Fruit fly (Drosophila melanogaster): ENCODE results near the gene IP3K2.

dm6 chrX:13302315-13302614 is 1.2 kb upstream of the IP3K2 start, which contains the start of gene CG1764:
- TF ChIP-seq CG34367 (tag; optimal IDR thresholded peaks at IDR 0.05) (no peak), EcR (GFP tag; optimal IDR thresholded peaks at IDR 0.05) (no peak), CG9948 (tag; optimal IDR thresholded peaks at IDR 0.05) (no peak), CG32121 (GFP tag; IDR thresholded peaks at IDR 0.05) (no peak), rn (GFP tag; IDR thresholded peaks at IDR 0.05) (no peak), CG13204 (GFP tag; optimal IDR thresholded peaks at IDR 0.05) (no peak), CG4496 (GFP tag; IDR thresholded peaks at IDR 0.05) (no peak), Snoo (tag; optimal IDR thresholded peaks at IDR 0.05) (no peak), CG8159 (tag; optimal IDR thresholded peaks at IDR 0.05) (no peak), CG8301 (tag; optimal IDR thresholded peaks at IDR 0.05) (no peak), CG14655 (GFP tag; optimal IDR thresholded peaks at IDR 0.05) (no peak)
